Fruit fly (Drosophila melanogaster) whole organism, embryonic: ENCODE measurements around the gene CG3224.

Experiments used
- Ada2b ChIP-seq: fragments of 200-800 bp; sonication (Bioruptor generic); IDR thresholded peaks from 2 replicates; pipeline ENCODE4 v1.3.6; 2022; ENCODE audit warnings: missing biosample characterization, missing genetic modification characterization
- CG10267 ChIP-seq: fragments of 200-800 bp; sonication (Bioruptor generic); optimal IDR thresholded peaks from 2 replicates; lab custom pipeline; 2018; ENCODE audit warnings: missing biosample characterization, mild to moderate bottlenecking, missing genetic modification characterization, moderate library complexity
- CG10543 ChIP-seq: fragments of 200-800 bp; sonication (Bioruptor generic); optimal IDR thresholded peaks from 3 replicates; lab custom pipeline; 2017; ENCODE audit warnings: missing biosample characterization, mild to moderate bottlenecking, missing genetic modification characterization, moderate library complexity
- CG11398 ChIP-seq: fragments of 200-800 bp; sonication (Bioruptor generic); optimal IDR thresholded peaks from 2 replicates; lab custom pipeline; 2016; ENCODE audit warnings: missing biosample characterization, missing genetic modification characterization
- CG12299 ChIP-seq: fragments of 200-800 bp; sonication (Bioruptor generic); optimal IDR thresholded peaks from 2 replicates; lab custom pipeline; 2018; ENCODE audit warnings: missing biosample characterization, mild to moderate bottlenecking, missing genetic modification characterization
- CG12769 ChIP-seq: fragments of 200-800 bp; sonication (Bioruptor generic); optimal IDR thresholded peaks from 2 replicates; lab custom pipeline; 2019; ENCODE audit warnings: missing biosample characterization, mild to moderate bottlenecking, missing genetic modification characterization, moderate library complexity
- CG14965 ChIP-seq: fragments of 200-800 bp; sonication (Bioruptor generic); optimal IDR thresholded peaks from 2 replicates; lab custom pipeline; 2016; ENCODE audit warnings: missing biosample characterization, missing genetic modification characterization, borderline replicate concordance
- CG15269 ChIP-seq: fragments of 200-800 bp; sonication (Bioruptor generic); optimal IDR thresholded peaks from 2 replicates; lab custom pipeline; 2018; ENCODE audit warnings: missing biosample characterization, mild to moderate bottlenecking, missing genetic modification characterization, moderate library complexity
- CG15696 ChIP-seq: fragments of 200-800 bp; sonication (Bioruptor generic); optimal IDR thresholded peaks from 2 replicates; lab custom pipeline; 2019; ENCODE audit warnings: missing biosample characterization, mild to moderate bottlenecking, missing genetic modification characterization, moderate library complexity
- CG16815 ChIP-seq: fragments of 200-800 bp; sonication (Bioruptor generic); optimal IDR thresholded peaks from 3 replicates; lab custom pipeline; 2017; ENCODE audit warnings: missing biosample characterization, mild to moderate bottlenecking, missing genetic modification characterization
- CG18476 ChIP-seq: fragments of 200-800 bp; sonication (Bioruptor generic); optimal IDR thresholded peaks from 2 replicates; lab custom pipeline; 2016; ENCODE audit warnings: missing biosample characterization, mild to moderate bottlenecking, missing genetic modification characterization
- CG2116 ChIP-seq: fragments of 200-800 bp; sonication (Bioruptor generic); optimal IDR thresholded peaks from 3 replicates; lab custom pipeline; 2018; ENCODE audit warnings: missing biosample characterization, mild to moderate bottlenecking, missing genetic modification characterization
- CG2199 ChIP-seq: fragments of 200-800 bp; sonication (Bioruptor generic); IDR thresholded peaks from 3 replicates; pipeline ENCODE4 v1.3.6; 2022; ENCODE audit warnings: missing biosample characterization, missing genetic modification characterization
- CG30020 ChIP-seq: fragments of 200-800 bp; optimal IDR thresholded peaks from 2 replicates; lab custom pipeline; 2019; ENCODE audit warnings: missing biosample characterization, mild to moderate bottlenecking, missing genetic modification characterization, moderate library complexity
- CG30431 ChIP-seq: fragments of 200-800 bp; sonication (Bioruptor generic); optimal IDR thresholded peaks from 2 replicates; lab custom pipeline; 2017; ENCODE audit warnings: missing biosample characterization, missing genetic modification characterization
- CG31365 ChIP-seq: fragments of 200-800 bp; sonication (Bioruptor generic); optimal IDR thresholded peaks from 2 replicates; lab custom pipeline; 2018; ENCODE audit warnings: missing biosample characterization, mild to moderate bottlenecking, missing genetic modification characterization
- CG3726 ChIP-seq: fragments of 200-800 bp; sonication (Bioruptor generic); IDR thresholded peaks from 3 replicates; pipeline ENCODE4, ENCODE4 v1.3.6; 2022; ENCODE audit warnings: missing biosample characterization, missing genetic modification characterization
- CG6683 ChIP-seq: fragments of 200-800 bp; sonication (Bioruptor generic); optimal IDR thresholded peaks from 2 replicates; lab custom pipeline; 2017; ENCODE audit warnings: missing biosample characterization, mild to moderate bottlenecking, missing genetic modification characterization, missing genetic modification reagents
- CG8388 ChIP-seq: fragments of 200-800 bp; sonication (Bioruptor generic); optimal IDR thresholded peaks from 2 replicates; lab custom pipeline; 2019; ENCODE audit warnings: missing biosample characterization, mild to moderate bottlenecking, missing genetic modification characterization, moderate library complexity
- D ChIP-seq, 2 experiments: fragments of 200-800 bp in 1 of 2; fragments of >200 bp in 1 of 2; sonication (Bioruptor generic) in 1 of 2; optimal IDR thresholded peaks; 2 replicates in 1 of 2; 3 replicates in 1 of 2; lab custom pipeline; 2017; ENCODE audit warnings: mild to moderate bottlenecking in 1 of 2, missing biosample characterization in 1 of 2, missing genetic modification characterization in 1 of 2, missing genetic modification reagents in 1 of 2
- Doc3 ChIP-seq: fragments of 200-800 bp; sonication (Bioruptor generic); IDR thresholded peaks from 3 replicates; pipeline ENCODE4 v1.3.6; 2022; ENCODE audit warnings: missing biosample characterization, missing genetic modification characterization; ENCODE audit not compliant: partially characterized antibody
- Hey ChIP-seq: fragments of 200-800 bp; sonication (Bioruptor generic); optimal IDR thresholded peaks from 3 replicates; lab custom pipeline; 2018; ENCODE audit warnings: missing biosample characterization, mild to moderate bottlenecking, missing genetic modification characterization
- HmgD ChIP-seq: fragments of 200-800 bp; sonication (Bioruptor generic); optimal IDR thresholded peaks from 3 replicates; lab custom pipeline; 2016; ENCODE audit warnings: missing biosample characterization, missing genetic modification characterization
- Hr39 ChIP-seq: fragments of >200 bp; optimal IDR thresholded peaks from 2 replicates; lab custom pipeline; 2017
- Hr51 ChIP-seq, 2 experiments: fragments of 200-800 bp; sonication (Bioruptor generic); optimal IDR thresholded peaks; 2 replicates in 1 of 2; 3 replicates in 1 of 2; lab custom pipeline; 2016 to 2018; ENCODE audit warnings: missing biosample characterization in 2 of 2, missing genetic modification characterization in 2 of 2, mild to moderate bottlenecking in 1 of 2, moderate library complexity in 1 of 2
- Jarid2 ChIP-seq: fragments of 200-800 bp; sonication (Bioruptor generic); optimal IDR thresholded peaks from 3 replicates; lab custom pipeline; 2017; ENCODE audit warnings: mild to moderate bottlenecking, missing biosample characterization, missing genetic modification reagents, missing genetic modification characterization
- Mrtf ChIP-seq: fragments of 200-800 bp; sonication (Bioruptor generic); IDR thresholded peaks from 3 replicates; pipeline ENCODE4 v1.3.6; 2022; ENCODE audit warnings: missing biosample characterization, missing genetic modification characterization
- Opbp ChIP-seq: fragments of 200-800 bp; sonication (Bioruptor generic); IDR thresholded peaks from 3 replicates; pipeline ENCODE4 v1.3.6; 2022; ENCODE audit warnings: missing biosample characterization, missing genetic modification characterization; ENCODE audit not compliant: partially characterized antibody
- Ptx1 ChIP-seq: fragments of 200-800 bp; sonication (Bioruptor generic); IDR thresholded peaks from 2 replicates; pipeline ENCODE4 v1.3.6; 2022; ENCODE audit warnings: missing biosample characterization, missing genetic modification characterization
- Side ChIP-seq: fragments of 200-800 bp; sonication (Bioruptor generic); optimal IDR thresholded peaks from 2 replicates; lab custom pipeline; 2016; ENCODE audit warnings: missing biosample characterization, missing genetic modification characterization
- Six4 ChIP-seq: fragments of 200-800 bp; sonication (Bioruptor generic); optimal IDR thresholded peaks from 2 replicates; lab custom pipeline; 2016; ENCODE audit warnings: missing biosample characterization, missing genetic modification characterization
- Xrp1 ChIP-seq: fragments of 200-800 bp; sonication (Bioruptor generic); IDR thresholded peaks from 2 replicates; pipeline ENCODE4 v1.3.6; 2022; ENCODE audit warnings: missing biosample characterization, missing genetic modification characterization
- YL-1 ChIP-seq: fragments of 200-800 bp; sonication (Bioruptor generic); optimal IDR thresholded peaks from 3 replicates; lab custom pipeline; 2017; ENCODE audit warnings: missing biosample characterization, mild to moderate bottlenecking, missing genetic modification characterization
- ap ChIP-seq: fragments of 200-800 bp; sonication (Bioruptor generic); IDR thresholded peaks from 2 replicates; pipeline ENCODE4 v1.3.6; 2022; ENCODE audit warnings: missing biosample characterization, missing genetic modification characterization
- bcd ChIP-seq: fragments of 200-800 bp; sonication (Bioruptor generic); optimal IDR thresholded peaks from 2 replicates; lab custom pipeline; 2017; ENCODE audit warnings: missing biosample characterization, mild to moderate bottlenecking, missing genetic modification characterization
- bsh ChIP-seq, 2 experiments: fragments of 200-800 bp; sonication (Bioruptor generic); optimal IDR thresholded peaks; 2 replicates each; lab custom pipeline; 2017 to 2018; ENCODE audit warnings: mild to moderate bottlenecking in 2 of 2, missing biosample characterization in 2 of 2, missing genetic modification characterization in 2 of 2, moderate library complexity in 1 of 2
- chm ChIP-seq: fragments of 200-800 bp; sonication (Bioruptor generic); IDR thresholded peaks from 2 replicates; pipeline ENCODE4 v1.3.6; 2022; ENCODE audit warnings: missing biosample characterization, missing genetic modification characterization
- fd64A ChIP-seq: fragments of 200-800 bp; sonication (Bioruptor generic); optimal IDR thresholded peaks from 3 replicates; lab custom pipeline; 2018; ENCODE audit warnings: missing biosample characterization, mild to moderate bottlenecking, missing genetic modification characterization
- fru ChIP-seq: fragments of >200 bp; optimal IDR thresholded peaks from 2 replicates; lab custom pipeline; 2017
- gfzf ChIP-seq: fragments of 200-800 bp; sonication (Bioruptor generic); optimal IDR thresholded peaks from 2 replicates; lab custom pipeline; 2016; ENCODE audit warnings: missing biosample characterization, mild to moderate bottlenecking, missing genetic modification characterization, moderate library complexity
- grau ChIP-seq: fragments of 200-800 bp; optimal IDR thresholded peaks from 3 replicates; lab custom pipeline; 2019; ENCODE audit warnings: missing biosample characterization, mild to moderate bottlenecking, missing genetic modification characterization, moderate library complexity
- hkb ChIP-seq, 2 experiments: fragments of 200-800 bp in 1 of 2; fragments of >200 bp in 1 of 2; sonication (Bioruptor generic) in 1 of 2; IDR thresholded peaks in 1 of 2; optimal IDR thresholded peaks in 1 of 2; 2 replicates each; pipeline versions ENCODE4 v1.3.6 to Lab custom; 2017 to 2022; ENCODE audit warnings: missing biosample characterization in 1 of 2, missing genetic modification characterization in 1 of 2
- jigr1 ChIP-seq: fragments of 200-800 bp; sonication (Bioruptor generic); IDR thresholded peaks from 3 replicates; pipeline ENCODE4 v1.3.6; 2022; ENCODE audit warnings: missing biosample characterization, missing genetic modification characterization
- ken ChIP-seq: fragments of 200-800 bp; sonication (Bioruptor generic); IDR thresholded peaks from 3 replicates; pipeline ENCODE4 v1.3.6; 2022; ENCODE audit warnings: missing biosample characterization, missing genetic modification characterization
- nerfin-1 ChIP-seq: fragments of 200-800 bp; sonication (Bioruptor generic); optimal IDR thresholded peaks from 3 replicates; lab custom pipeline; 2019; ENCODE audit warnings: missing biosample characterization, mild to moderate bottlenecking, missing genetic modification characterization, moderate library complexity
- onecut ChIP-seq: fragments of 200-800 bp; sonication (Bioruptor generic); IDR thresholded peaks from 2 replicates; pipeline ENCODE4 v1.3.6; 2022; ENCODE audit warnings: missing biosample characterization, missing genetic modification characterization
- phol ChIP-seq: fragments of 200-800 bp; sonication (Bioruptor generic); optimal IDR thresholded peaks from 3 replicates; lab custom pipeline; 2018; ENCODE audit warnings: missing biosample characterization, mild to moderate bottlenecking, missing genetic modification characterization, moderate library complexity
- sim ChIP-seq: fragments of 200-800 bp; sonication (Bioruptor generic); IDR thresholded peaks from 2 replicates; pipeline ENCODE4 v1.3.6; 2022; ENCODE audit warnings: missing biosample characterization, missing genetic modification characterization
- tin ChIP-seq: fragments of 200-800 bp; sonication (Bioruptor generic); optimal IDR thresholded peaks from 3 replicates; lab custom pipeline; 2016; ENCODE audit warnings: missing biosample characterization, missing genetic modification characterization
- twi ChIP-seq: fragments of 200-800 bp; optimal IDR thresholded peaks from 2 replicates; lab custom pipeline; 2019; ENCODE audit warnings: missing biosample characterization, mild to moderate bottlenecking, missing genetic modification characterization, moderate library complexity

CG3224 gene

dm6 chrX:6621566-6622006, 39.7 kb downstream of the CG3224 start (continued):
- TF ChIP-seq CG30020 (tag; lab: Kevin White, UChicago) (no peak), jigr1 (GFP tag; lab: Robert Waterston, UW) (no peak), ken (GFP tag; lab: Robert Waterston, UW) (0 out of 3 replicates have a peak, but pooled peaks have one; percentile 16), Ptx1 (GFP tag; lab: Robert Waterston, UW) (peak; percentile 47), Hr39 (lab: Kevin White, UChicago) (no peak), onecut (GFP tag; lab: Robert Waterston, UW) (no peak), CG2199 (GFP tag; lab: Robert Waterston, UW) (no peak), ap (GFP tag; lab: Robert Waterston, UW) (no peak), CG10543 (GFP tag; lab: Kevin White, UChicago) (no peak), Ada2b (GFP tag; lab: Robert Waterston, UW) (peak; percentile 52), CG8388 (GFP tag; lab: Kevin White, UChicago) (peak; percentile 21), Hr51 (GFP tag; optimal IDR thresholded peaks at IDR 0.05; lab: Kevin White, UChicago) (peak in 1 of 2 experiments; percentile 9), bcd (GFP tag; lab: Kevin White, UChicago) (peak; percentile 36), Doc3 (no peak), Mrtf (no peak), CG15269 (tag; lab: Kevin White, UChicago) (peak; percentile 11), YL-1 (GFP tag; lab: Kevin White, UChicago) (no peak), gfzf (GFP tag; lab: Kevin White, UChicago) (no peak), fru (lab: Kevin White, UChicago) (no peak), grau (tag; lab: Kevin White, UChicago) (peak; percentile 59), Side (peak; percentile 27), CG2116 (GFP tag; lab: Kevin White, UChicago) (no peak), phol (tag; lab: Kevin White, UChicago) (peak; percentile 47), Xrp1 (GFP tag; lab: Robert Waterston, UW) (peak; percentile 76), CG18476 (GFP tag; lab: Kevin White, UChicago) (peak; percentile 23), twi (tag; lab: Kevin White, UChicago) (no peak), bsh (GFP tag; optimal IDR thresholded peaks at IDR 0.05; lab: Kevin White, UChicago) (peak; percentile 43 to 71), D (optimal IDR thresholded peaks at IDR 0.05; lab: Kevin White, UChicago) (no peak), D (GFP tag; optimal IDR thresholded peaks at IDR 0.05; lab: Kevin White, UChicago) (peak; percentile 42), CG12299 (tag; lab: Kevin White, UChicago) (no peak), Six4 (peak; percentile 23), hkb (optimal IDR thresholded peaks at IDR 0.05; lab: Kevin White, UChicago) (no peak), hkb (GFP tag; IDR thresholded peaks at IDR 0.05; lab: Robert Waterston, UW) (peak; percentile 65; the same call in 1 of the 2 replicates), CG3726 (GFP tag; lab: Robert Waterston, UW) (no peak), CG6683 (GFP tag; lab: Kevin White, UChicago) (no peak), sim (GFP tag; lab: Robert Waterston, UW) (peak; percentile 46; the same call in 1 of the 2 replicates), fd64A (GFP tag; lab: Kevin White, UChicago) (no peak), Jarid2 (no peak), chm (GFP tag; lab: Robert Waterston, UW) (peak; percentile 63), CG12769 (tag; lab: Kevin White, UChicago) (peak; percentile 47), CG30431 (GFP tag; lab: Kevin White, UChicago) (no peak), Hey (tag; lab: Kevin White, UChicago) (no peak), CG31365 (no peak), CG10267 (peak; percentile 49), CG14965 (GFP tag; lab: Kevin White, UChicago) (no peak), nerfin-1 (tag; lab: Kevin White, UChicago) (no peak), HmgD (no peak), tin (peak; percentile 50), CG11398 (GFP tag; lab: Kevin White, UChicago) (no peak), Opbp (GFP tag; lab: Robert Waterston, UW) (no peak), CG15696 (tag; lab: Kevin White, UChicago) (peak; percentile 21), CG16815 (GFP tag; lab: Kevin White, UChicago) (no peak)
